Fruit fly (Drosophila melanogaster) whole organism, embryonic: ENCODE measurements around the gene CG9550.

Experiments
- Abd-B ChIP-seq: fragments of 200-800 bp; sonication (Bioruptor generic); optimal IDR thresholded peaks from 2 replicates; lab custom pipeline; 2018; ENCODE audit warnings: missing biosample characterization, mild to moderate bottlenecking, missing genetic modification characterization, moderate library complexity
- BEAF-32 ChIP-seq: fragments of 200-800 bp; sonication (Bioruptor generic); optimal IDR thresholded peaks from 3 replicates; lab custom pipeline; 2017; ENCODE audit warnings: missing biosample characterization, missing genetic modification characterization, mild to moderate bottlenecking, moderate library complexity, missing genetic modification reagents
- Bgb ChIP-seq: fragments of 200-800 bp; sonication (Bioruptor generic); IDR thresholded peaks from 2 replicates; pipeline ENCODE4 v1.3.6; 2022; ENCODE audit warnings: missing biosample characterization, missing genetic modification characterization; ENCODE audit not compliant: partially characterized antibody
- CG10274 ChIP-seq: fragments of 200-800 bp; sonication (Bioruptor generic); optimal IDR thresholded peaks from 3 replicates; lab custom pipeline; 2017; ENCODE audit warnings: missing biosample characterization, mild to moderate bottlenecking, missing genetic modification characterization
- CG10462 ChIP-seq: fragments of 200-800 bp; sonication (Bioruptor generic); optimal IDR thresholded peaks from 2 replicates; lab custom pipeline; 2016; ENCODE audit warnings: missing biosample characterization, missing genetic modification characterization
- CG10654 ChIP-seq: fragments of 200-800 bp; sonication (Bioruptor generic); optimal IDR thresholded peaks from 2 replicates; lab custom pipeline; 2016; ENCODE audit warnings: missing biosample characterization, missing genetic modification characterization
- CG11093 ChIP-seq: fragments of 200-800 bp; sonication (Bioruptor generic); IDR thresholded peaks from 3 replicates; pipeline ENCODE4 v1.3.6; 2022; ENCODE audit warnings: missing biosample characterization, missing genetic modification characterization
- CG11247 ChIP-seq: fragments of 200-800 bp; sonication (Bioruptor generic); IDR thresholded peaks from 2 replicates; pipeline ENCODE4 v1.3.6; 2022; ENCODE audit warnings: missing biosample characterization, missing genetic modification characterization
- CG11456 ChIP-seq: fragments of 200-800 bp; sonication (Bioruptor generic); IDR thresholded peaks from 3 replicates; pipeline ENCODE4 v1.3.6; 2022; ENCODE audit warnings: missing biosample characterization, missing genetic modification characterization
- CG11695 ChIP-seq: fragments of 200-800 bp; sonication (Bioruptor generic); IDR thresholded peaks from 3 replicates; pipeline ENCODE4 v1.3.6; 2022; ENCODE audit warnings: missing biosample characterization, missing genetic modification characterization
- CG14860 ChIP-seq: fragments of 200-800 bp; sonication (Bioruptor generic); IDR thresholded peaks from 3 replicates; pipeline ENCODE4 v1.3.6; 2022; ENCODE audit warnings: missing biosample characterization, missing genetic modification characterization; ENCODE audit not compliant: partially characterized antibody
- CG15073 ChIP-seq: fragments of 200-800 bp; sonication (Bioruptor generic); optimal IDR thresholded peaks from 2 replicates; lab custom pipeline; 2016; ENCODE audit warnings: missing biosample characterization, missing genetic modification characterization
- CG17328 ChIP-seq: fragments of 200-800 bp; sonication (Bioruptor generic); IDR thresholded peaks from 2 replicates; pipeline ENCODE4 v1.3.6; 2022; ENCODE audit warnings: missing biosample characterization, missing genetic modification characterization
- CG17361 ChIP-seq: fragments of 200-800 bp; sonication (Bioruptor generic); IDR thresholded peaks from 3 replicates; pipeline ENCODE4 v1.3.6; 2022; ENCODE audit warnings: missing biosample characterization, missing genetic modification characterization
- CG18476 ChIP-seq: fragments of 200-800 bp; sonication (Bioruptor generic); optimal IDR thresholded peaks from 2 replicates; lab custom pipeline; 2016; ENCODE audit warnings: missing biosample characterization, mild to moderate bottlenecking, missing genetic modification characterization
- CG2129 ChIP-seq: fragments of 200-800 bp; sonication (Bioruptor generic); IDR thresholded peaks from 2 replicates; pipeline ENCODE4 v1.3.6; 2022; ENCODE audit warnings: missing biosample characterization, missing genetic modification characterization; ENCODE audit not compliant: partially characterized antibody
- CG2202 ChIP-seq: fragments of 200-800 bp; sonication (Bioruptor generic); optimal IDR thresholded peaks from 2 replicates; lab custom pipeline; 2018; ENCODE audit warnings: missing biosample characterization, mild to moderate bottlenecking, missing genetic modification characterization
- CG3726 ChIP-seq: fragments of 200-800 bp; sonication (Bioruptor generic); IDR thresholded peaks from 3 replicates; pipeline ENCODE4, ENCODE4 v1.3.6; 2022; ENCODE audit warnings: missing biosample characterization, missing genetic modification characterization
- CG6765 ChIP-seq: fragments of 200-800 bp; sonication (Bioruptor generic); optimal IDR thresholded peaks from 3 replicates; lab custom pipeline; 2017; ENCODE audit warnings: missing biosample characterization, mild to moderate bottlenecking, missing genetic modification characterization
- CG6813 ChIP-seq: fragments of 200-800 bp; sonication (Bioruptor generic); optimal IDR thresholded peaks from 2 replicates; lab custom pipeline; 2017; ENCODE audit warnings: missing biosample characterization, missing genetic modification characterization, mild to moderate bottlenecking, moderate library complexity, missing genetic modification reagents
- CG7839 ChIP-seq: fragments of 200-800 bp; sonication (Bioruptor generic); optimal IDR thresholded peaks from 3 replicates; lab custom pipeline; 2018; ENCODE audit warnings: missing biosample characterization, mild to moderate bottlenecking, missing genetic modification characterization, moderate library complexity
- CG8281 ChIP-seq: fragments of 200-800 bp; sonication (Bioruptor generic); optimal IDR thresholded peaks from 2 replicates; lab custom pipeline; 2018; ENCODE audit warnings: missing biosample characterization, mild to moderate bottlenecking, missing genetic modification characterization, moderate library complexity
- CG8388 ChIP-seq: fragments of 200-800 bp; sonication (Bioruptor generic); optimal IDR thresholded peaks from 2 replicates; lab custom pipeline; 2019; ENCODE audit warnings: missing biosample characterization, mild to moderate bottlenecking, missing genetic modification characterization, moderate library complexity
- CG9215 ChIP-seq: fragments of 200-800 bp; sonication (Bioruptor generic); IDR thresholded peaks from 2 replicates; pipeline ENCODE4 v1.3.6; 2022; ENCODE audit warnings: missing biosample characterization, missing genetic modification characterization
- CG9817 ChIP-seq: fragments of 200-800 bp; sonication (Bioruptor generic); optimal IDR thresholded peaks from 2 replicates; lab custom pipeline; 2018; ENCODE audit warnings: missing biosample characterization, mild to moderate bottlenecking, missing genetic modification characterization, moderate library complexity
- D ChIP-seq, 2 experiments: fragments of 200-800 bp in 1 of 2; fragments of >200 bp in 1 of 2; sonication (Bioruptor generic) in 1 of 2; optimal IDR thresholded peaks; 2 replicates in 1 of 2; 3 replicates in 1 of 2; lab custom pipeline; 2017; ENCODE audit warnings: mild to moderate bottlenecking in 1 of 2, missing biosample characterization in 1 of 2, missing genetic modification characterization in 1 of 2, missing genetic modification reagents in 1 of 2
- Ets65A ChIP-seq: fragments of 200-800 bp; sonication (Bioruptor generic); peaks from one replicate; lab custom pipeline; 2016; ENCODE audit warnings: missing biosample characterization, missing genetic modification characterization
- Fer1 ChIP-seq: fragments of 200-800 bp; sonication (Bioruptor generic); optimal IDR thresholded peaks from 2 replicates; lab custom pipeline; 2017; ENCODE audit warnings: missing biosample characterization, mild to moderate bottlenecking, missing genetic modification characterization
- H15 ChIP-seq: fragments of 200-800 bp; sonication (Bioruptor generic); IDR thresholded peaks from 3 replicates; pipeline ENCODE4 v1.3.6; 2022; ENCODE audit warnings: missing biosample characterization, missing genetic modification characterization
- HLH3B ChIP-seq: fragments of 200-800 bp; sonication (Bioruptor generic); IDR thresholded peaks from 2 replicates; pipeline ENCODE4 v1.3.6; 2022; ENCODE audit warnings: missing biosample characterization, missing genetic modification characterization
- Hmr ChIP-seq: fragments of 200-800 bp; sonication (Bioruptor generic); optimal IDR thresholded peaks from 3 replicates; lab custom pipeline; 2017; ENCODE audit warnings: mild to moderate bottlenecking, missing biosample characterization, missing genetic modification reagents, missing genetic modification characterization
- Hmx ChIP-seq: fragments of 200-800 bp; sonication (Bioruptor generic); optimal IDR thresholded peaks from 2 replicates; lab custom pipeline; 2016; ENCODE audit warnings: missing biosample characterization, missing genetic modification characterization
- Lhr ChIP-seq: fragments of 200-800 bp; sonication (Bioruptor generic); optimal IDR thresholded peaks from 3 replicates; lab custom pipeline; 2017; ENCODE audit warnings: mild to moderate bottlenecking, missing biosample characterization, missing genetic modification reagents, missing genetic modification characterization
- MBD-R2 ChIP-seq: fragments of 200-800 bp; sonication (Bioruptor generic); IDR thresholded peaks from 2 replicates; pipeline ENCODE4 v1.3.6; 2022; ENCODE audit warnings: missing biosample characterization, missing genetic modification characterization
- Med ChIP-seq: fragments of 200-800 bp; sonication (Bioruptor generic); peaks from one replicate; lab custom pipeline; 2016; ENCODE audit warnings: missing biosample characterization, missing genetic modification characterization, mild to moderate bottlenecking, inconsistent platforms, moderate library complexity
- Myb ChIP-seq: fragments of 200-800 bp; sonication (Bioruptor generic); optimal IDR thresholded peaks from 2 replicates; lab custom pipeline; 2016; ENCODE audit warnings: missing biosample characterization, missing genetic modification characterization
- NfI ChIP-seq: fragments of 200-800 bp; sonication (Bioruptor generic); optimal IDR thresholded peaks from 3 replicates; lab custom pipeline; 2018; ENCODE audit warnings: missing biosample characterization, mild to moderate bottlenecking, missing genetic modification characterization, moderate library complexity
- PHDP ChIP-seq: fragments of 200-800 bp; sonication (Bioruptor generic); optimal IDR thresholded peaks from 3 replicates; lab custom pipeline; 2018; ENCODE audit warnings: missing biosample characterization, mild to moderate bottlenecking, missing genetic modification characterization, moderate library complexity
- Rfx ChIP-seq: fragments of 200-800 bp; sonication (Bioruptor generic); IDR thresholded peaks from 2 replicates; pipeline ENCODE4 v1.3.6; 2022; ENCODE audit warnings: missing biosample characterization, missing genetic modification characterization
- bowl ChIP-seq: fragments of 200-800 bp; sonication (Bioruptor generic); IDR thresholded peaks from 2 replicates; pipeline ENCODE4 v1.3.6; 2022; ENCODE audit warnings: missing biosample characterization, missing genetic modification characterization
- dimm ChIP-seq: fragments of 200-800 bp; sonication (Bioruptor generic); IDR thresholded peaks from 2 replicates; pipeline ENCODE4 v1.3.6; 2022; ENCODE audit warnings: missing biosample characterization, missing genetic modification characterization
- dmrt99B ChIP-seq: fragments of 200-800 bp; sonication (Bioruptor generic); optimal IDR thresholded peaks from 2 replicates; lab custom pipeline; 2018; ENCODE audit warnings: missing biosample characterization, mild to moderate bottlenecking, missing genetic modification characterization, moderate library complexity
- fu2 ChIP-seq: fragments of 200-800 bp; sonication (Bioruptor generic); optimal IDR thresholded peaks from 2 replicates; lab custom pipeline; 2016; ENCODE audit warnings: missing biosample characterization, missing genetic modification characterization
- ind ChIP-seq: fragments of 200-800 bp; sonication (Bioruptor generic); optimal IDR thresholded peaks from 3 replicates; lab custom pipeline; 2016; ENCODE audit warnings: missing biosample characterization, missing genetic modification characterization
- pfk ChIP-seq: fragments of 200-800 bp; sonication (Bioruptor generic); optimal IDR thresholded peaks from 2 replicates; lab custom pipeline; 2018; ENCODE audit warnings: missing biosample characterization, mild to moderate bottlenecking, missing genetic modification characterization, moderate library complexity
- pnt ChIP-seq: fragments of 200-800 bp; sonication (Bioruptor generic); optimal IDR thresholded peaks from 3 replicates; lab custom pipeline; 2016; ENCODE audit warnings: missing biosample characterization, missing genetic modification characterization
- row ChIP-seq: fragments of 200-800 bp; sonication (Bioruptor generic); IDR thresholded peaks from 3 replicates; pipeline ENCODE4 v1.3.6; 2022; ENCODE audit warnings: missing biosample characterization, missing genetic modification characterization
- slbo ChIP-seq: fragments of 200-800 bp; sonication (Bioruptor generic); IDR thresholded peaks from 2 replicates; pipeline ENCODE4 v1.3.6; 2022; ENCODE audit warnings: missing biosample characterization, missing genetic modification characterization
- yki ChIP-seq: fragments of >200 bp; optimal IDR thresholded peaks from 3 replicates; lab custom pipeline; 2018

CG9550 gene

dm6 chr2L:6455955-6456599 lies 40.8 kb upstream of the CG9550 start, which contains the start of gene frj (continued):
- TF ChIP-seq dmrt99B (peak; percentile 53), CG3726 (GFP tag; lab: Robert Waterston, UW) (0 out of 3 replicates have a peak, but pooled peaks have one; percentile 61), CG11456 (GFP tag; lab: Robert Waterston, UW) (peak; percentile 76), CG8388 (GFP tag; lab: Kevin White, UChicago) (peak; percentile 45), Med (GFP tag; lab: Kevin White, UChicago) (peak; percentile 93), Myb (GFP tag; lab: Kevin White, UChicago) (peak; percentile 69), CG9817 (tag; lab: Kevin White, UChicago) (peak; percentile 62), Rfx (GFP tag; lab: Robert Waterston, UW) (peak; percentile 84), CG11247 (GFP tag; lab: Robert Waterston, UW) (peak; percentile 56), CG10274 (GFP tag; lab: Kevin White, UChicago) (no peak), CG6813 (GFP tag; lab: Kevin White, UChicago) (no peak), HLH3B (GFP tag; lab: Robert Waterston, UW) (peak; percentile 64), CG11695 (GFP tag; lab: Robert Waterston, UW) (0 out of 3 replicates have a peak, but pooled peaks have one; percentile 30), NfI (GFP tag; lab: Kevin White, UChicago) (peak; percentile 48), slbo (GFP tag; lab: Robert Waterston, UW) (peak; percentile 84), D (optimal IDR thresholded peaks at IDR 0.05; lab: Kevin White, UChicago) (peak; percentile 29), D (GFP tag; optimal IDR thresholded peaks at IDR 0.05; lab: Kevin White, UChicago) (peak; percentile 36), yki (lab: Kevin White, UChicago) (no peak), CG8281 (tag; lab: Kevin White, UChicago) (peak; percentile 24), CG6765 (GFP tag; lab: Kevin White, UChicago) (no peak), Lhr (GFP tag; lab: Kevin White, UChicago) (peak; percentile 92), CG7839 (tag; lab: Kevin White, UChicago) (peak; percentile 73), pnt (GFP tag; lab: Kevin White, UChicago) (peak; percentile 81), Bgb (GFP tag; lab: Robert Waterston, UW) (peak; percentile 59; the same call in 1 of the 2 replicates), CG18476 (GFP tag; lab: Kevin White, UChicago) (peak; percentile 33), BEAF-32 (GFP tag; lab: Kevin White, UChicago) (peak; percentile 95), CG10654 (GFP tag; lab: Kevin White, UChicago) (peak; percentile 58), Ets65A (GFP tag; lab: Kevin White, UChicago) (peak; percentile 98), CG9215 (GFP tag; lab: Robert Waterston, UW) (peak; percentile 64), CG10462 (GFP tag; lab: Kevin White, UChicago) (peak; percentile 29), CG17328 (peak; percentile 59), CG11093 (no peak), H15 (GFP tag; lab: Robert Waterston, UW) (no peak), Fer1 (GFP tag; lab: Kevin White, UChicago) (no peak), CG2202 (no peak), Hmx (GFP tag; lab: Kevin White, UChicago) (no peak), Hmr (GFP tag; lab: Kevin White, UChicago) (peak; percentile 75), PHDP (tag; lab: Kevin White, UChicago) (peak; percentile 53), pfk (GFP tag; lab: Kevin White, UChicago) (no peak), ind (GFP tag; lab: Kevin White, UChicago) (peak; percentile 73), MBD-R2 (GFP tag; lab: Robert Waterston, UW) (peak; percentile 56), CG14860 (GFP tag; lab: Robert Waterston, UW) (peak; percentile 60; the same call in 2 of the 3 replicates), CG17361 (GFP tag; lab: Robert Waterston, UW) (peak; percentile 74), CG15073 (GFP tag; lab: Kevin White, UChicago) (no peak), CG2129 (GFP tag; lab: Robert Waterston, UW) (no peak), Abd-B (peak; percentile 80), fu2 (GFP tag; lab: Kevin White, UChicago) (peak; percentile 53), bowl (GFP tag; lab: Robert Waterston, UW) (no peak), dimm (GFP tag; lab: Robert Waterston, UW) (no peak), row (peak; percentile 90)
